Fruit fly (Drosophila melanogaster): ENCODE measurements around the gene CG31808.

- TF ChIP-seq D1 (tag; optimal IDR thresholded peaks at IDR 0.05) (no peak), gl (tag; optimal IDR thresholded peaks at IDR 0.05) (no peak), CG10348 (GFP tag; IDR thresholded peaks at IDR 0.05) (no peak), Pif1A (GFP tag; optimal IDR thresholded peaks at IDR 0.05) (no peak), CG9948 (tag; optimal IDR thresholded peaks at IDR 0.05) (no peak), Snoo (tag; optimal IDR thresholded peaks at IDR 0.05) (no peak), CG17806 (tag; optimal IDR thresholded peaks at IDR 0.05) (no peak), Pif1B (GFP tag; optimal IDR thresholded peaks at IDR 0.05) (no peak), CG15710 (tag; optimal IDR thresholded peaks at IDR 0.05) (no peak), CG34367 (tag; optimal IDR thresholded peaks at IDR 0.05) (no peak)
These were observed 44.8 kb upstream of the CG31808 start, which contains the start of gene ppk17 for dm6 chr2L:16760504-16761417.
